Worm (Caenorhabditis elegans) whole organism, L2 larva: ENCODE data around the gene fbxb-21.

Source experiments
- C34F6.9 ChIP-seq: fragments of 150-350 bp; optimal IDR thresholded peaks from 2 replicates; lab custom pipeline; 2014; ENCODE audit warnings: missing biosample characterization, missing genetic modification characterization
- aly-2 ChIP-seq: fragments of 150-350 bp; optimal IDR thresholded peaks from 2 replicates; lab custom pipeline; 2014; ENCODE audit warnings: missing biosample characterization, missing genetic modification characterization
- ama-1 ChIP-seq: fragments of 150-350 bp; optimal IDR thresholded peaks from 2 replicates; lab custom pipeline; 2018; ENCODE audit warnings: inconsistent platforms
- ceh-82 ChIP-seq: fragments of 150-350 bp; optimal IDR thresholded peaks from 2 replicates; lab custom pipeline; 2014; ENCODE audit warnings: missing biosample characterization, missing genetic modification characterization
- egl-27 ChIP-seq: sonication (generic microtip); optimal IDR thresholded peaks from 3 replicates; lab custom pipeline; 2017; ENCODE audit warnings: missing biosample characterization, missing genetic modification reagents, missing genetic modification characterization
- elt-3 ChIP-seq: sonication (generic microtip); optimal IDR thresholded peaks from 2 replicates; lab custom pipeline; 2017; ENCODE audit warnings: missing biosample characterization, missing genetic modification characterization
- nhr-25 ChIP-seq: fragments of 150-350 bp; sonication (generic microtip); optimal IDR thresholded peaks from 3 replicates; lab custom pipeline; 2014; ENCODE audit warnings: missing biosample characterization, missing genetic modification characterization
- snpc-4 ChIP-seq: fragments of 150-350 bp; optimal IDR thresholded peaks from 2 replicates; lab custom pipeline; 2014; ENCODE audit warnings: missing biosample characterization, missing genetic modification characterization
- unc-39 ChIP-seq: fragments of 150-350 bp; optimal IDR thresholded peaks from 2 replicates; lab custom pipeline; 2014; ENCODE audit warnings: missing biosample characterization, missing genetic modification characterization
- ztf-11 ChIP-seq: sonication (generic microtip); optimal IDR thresholded peaks from 2 replicates; lab custom pipeline; 2017; ENCODE audit warnings: missing biosample characterization, missing genetic modification characterization

DNA sequence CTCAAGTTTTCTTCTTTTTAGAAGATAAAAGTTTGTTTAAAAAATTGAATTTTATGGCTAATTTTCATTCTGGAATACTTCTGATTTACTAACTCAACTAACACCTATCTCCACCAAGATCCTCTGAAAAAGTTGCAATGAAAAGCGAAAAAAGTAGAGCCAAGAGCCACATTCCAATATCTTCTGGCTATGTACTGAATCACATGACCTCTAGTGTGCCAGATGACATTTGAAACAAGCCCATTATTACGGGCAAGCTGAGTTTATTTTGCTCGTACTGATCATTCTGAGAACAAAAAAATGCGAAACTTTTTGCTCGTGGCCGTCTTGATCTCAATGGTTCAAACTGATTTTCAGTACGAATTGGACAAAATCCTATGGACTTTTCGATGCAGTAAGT, 30.4 kb upstream of the fbxb-21 start, which contains the start of gene irld-36:
- TF ChIP-seq unc-39 (tag; lab: Kevin White, UChicago) (no peak), nhr-25 (tag; lab: Kevin White, UChicago) (no peak), ama-1 (lab: Kevin White, UChicago) (no peak), ztf-11 (no peak), elt-3 (tag; lab: Kevin White, UChicago) (no peak), snpc-4 (tag; lab: Kevin White, UChicago) (no peak), egl-27 (tag; lab: Kevin White, UChicago) (no peak), ceh-82 (tag; lab: Kevin White, UChicago) (no peak), C34F6.9 (tag; lab: Kevin White, UChicago) (no peak), aly-2 (tag; lab: Kevin White, UChicago) (no peak)
